Fruit fly (Drosophila melanogaster): Measurements from ENCODE around the gene myd.

Gene myd

DNA sequence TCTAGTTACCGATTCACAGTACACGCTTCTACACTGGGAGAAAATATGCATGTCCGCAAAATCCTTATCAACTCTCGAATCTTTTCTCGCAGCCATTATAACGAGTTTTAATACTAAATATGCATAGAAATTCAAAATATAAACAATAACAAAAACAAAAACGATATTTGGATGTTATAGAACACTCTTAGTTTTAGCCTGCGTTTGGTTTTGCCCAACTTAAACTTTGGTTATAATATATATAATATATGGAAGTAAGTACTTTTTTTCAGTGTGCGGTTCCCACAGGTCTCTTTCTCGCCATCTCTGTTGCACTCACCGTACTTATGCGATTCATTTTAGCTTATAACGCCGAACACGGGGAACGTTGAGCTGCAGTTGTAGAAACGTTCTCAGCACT, 31.3 kb downstream of the myd start, which contains the start of gene cry (continued):
- TF ChIP-seq sc (optimal IDR thresholded peaks at IDR 0.05): no peak
- TF ChIP-seq sc (GFP tag; optimal IDR thresholded peaks at IDR 0.05): peak; percentile 67
- no peak for TF ChIP-seq stwl (tag; optimal IDR thresholded peaks at IDR 0.05)
- no peak for TF ChIP-seq zen2 (GFP tag; IDR thresholded peaks at IDR 0.05; ENCODE audit: partially characterized antibody)
- peak; percentile 76 for TF ChIP-seq twi (tag; optimal IDR thresholded peaks at IDR 0.05)
- no peak for TF ChIP-seq shn (GFP tag; optimal IDR thresholded peaks at IDR 0.05)
- TF ChIP-seq CG9817 (tag; optimal IDR thresholded peaks at IDR 0.05): no peak
- TF ChIP-seq CG10321 (GFP tag; IDR thresholded peaks at IDR 0.05): no peak
- no peak for TF ChIP-seq ttk (GFP tag; IDR thresholded peaks at IDR 0.05)
- TF ChIP-seq CG8281 (tag; optimal IDR thresholded peaks at IDR 0.05): peak; percentile 3
- no peak for TF ChIP-seq CG7372 (GFP tag; IDR thresholded peaks at IDR 0.05)
- peak; percentile 62 for TF ChIP-seq D19A (tag; optimal IDR thresholded peaks at IDR 0.05)
- TF ChIP-seq Hr39 (optimal IDR thresholded peaks at IDR 0.05): no peak
- no peak for TF ChIP-seq Poxn (GFP tag; IDR thresholded peaks at IDR 0.05)
- TF ChIP-seq seq (GFP tag; IDR thresholded peaks at IDR 0.05): no peak
- TF ChIP-seq PHDP (tag; optimal IDR thresholded peaks at IDR 0.05): peak; percentile 59
- TF ChIP-seq D19B (GFP tag; optimal IDR thresholded peaks at IDR 0.05): no peak
- no peak for TF ChIP-seq CG4360 (GFP tag; IDR thresholded peaks at IDR 0.05)
- no peak for TF ChIP-seq Fer3 (tag; optimal IDR thresholded peaks at IDR 0.05)
- TF ChIP-seq CG9609 (GFP tag; optimal IDR thresholded peaks at IDR 0.05): no peak
- TF ChIP-seq row (GFP tag; IDR thresholded peaks at IDR 0.05): peak; percentile 43
- TF ChIP-seq gcm (GFP tag; optimal IDR thresholded peaks at IDR 0.05): peak; percentile 46
- no peak for TF ChIP-seq crp (GFP tag; optimal IDR thresholded peaks at IDR 0.05)
- TF ChIP-seq aop (GFP tag; IDR thresholded peaks at IDR 0.05): no peak
- TF ChIP-seq Rfx (GFP tag; IDR thresholded peaks at IDR 0.05): no peak
- peak; percentile 10 for TF ChIP-seq Usf (GFP tag; optimal IDR thresholded peaks at IDR 0.05)
- no peak for TF ChIP-seq CG8944 (GFP tag; optimal IDR thresholded peaks at IDR 0.05)
- TF ChIP-seq fu2 (GFP tag; optimal IDR thresholded peaks at IDR 0.05): no peak
- TF ChIP-seq ab (GFP tag; optimal IDR thresholded peaks at IDR 0.05): no peak
- peak; percentile 17 for TF ChIP-seq chn (GFP tag; optimal IDR thresholded peaks at IDR 0.05)
- TF ChIP-seq CG7271 (tag; optimal IDR thresholded peaks at IDR 0.05): no peak
- no peak for TF ChIP-seq CG34224 (GFP tag; IDR thresholded peaks at IDR 0.05; ENCODE audit: partially characterized antibody)
- TF ChIP-seq Fer1 (GFP tag; optimal IDR thresholded peaks at IDR 0.05): no peak
- TF ChIP-seq ssp (GFP tag; IDR thresholded peaks at IDR 0.05): peak; percentile 10; the same call in 1 of the 2 replicates
- no peak for TF ChIP-seq CG12769 (tag; optimal IDR thresholded peaks at IDR 0.05)
- no peak for TF ChIP-seq CG31388 (GFP tag; optimal IDR thresholded peaks at IDR 0.05)
- TF ChIP-seq Aef1 (GFP tag; IDR thresholded peaks at IDR 0.05): no peak
- TF ChIP-seq CG4282 (GFP tag; optimal IDR thresholded peaks at IDR 0.05): no peak
- no peak for TF ChIP-seq Gug (GFP tag; IDR thresholded peaks at IDR 0.05)
- TF ChIP-seq slbo (GFP tag; IDR thresholded peaks at IDR 0.05): no peak
- TF ChIP-seq NfI (GFP tag; optimal IDR thresholded peaks at IDR 0.05): peak; percentile 36
- no peak for TF ChIP-seq CG15011 (GFP tag; optimal IDR thresholded peaks at IDR 0.05)
- no peak for TF ChIP-seq gro (GFP tag; optimal IDR thresholded peaks at IDR 0.05)
- TF ChIP-seq her (GFP tag; optimal IDR thresholded peaks at IDR 0.05): no peak
- no peak for TF ChIP-seq tx (GFP tag; optimal IDR thresholded peaks at IDR 0.05)
- peak; percentile 52 for TF ChIP-seq CG17385 (GFP tag; optimal IDR thresholded peaks at IDR 0.05)
- peak; percentile 77; the same call in 1 of the 2 replicates for TF ChIP-seq CG31441 (GFP tag; IDR thresholded peaks at IDR 0.05)
- TF ChIP-seq Taf1 (GFP tag; IDR thresholded peaks at IDR 0.05): no peak
- TF ChIP-seq CG17361 (GFP tag; IDR thresholded peaks at IDR 0.05): peak; percentile 82
- TF ChIP-seq cad (GFP tag; optimal IDR thresholded peaks at IDR 0.05): no peak
- TF ChIP-seq al (GFP tag; IDR thresholded peaks at IDR 0.05): no peak
- TF ChIP-seq CG12104 (GFP tag; optimal IDR thresholded peaks at IDR 0.05): peak; percentile 8
- TF ChIP-seq nerfin-1 (tag; optimal IDR thresholded peaks at IDR 0.05): no peak
